Worm (Caenorhabditis elegans): ENCODE results near the gene fip-4.

- TF ChIP-seq aly-1 (tag; optimal IDR thresholded peaks at IDR 0.05) (no peak), ceh-36 (tag; optimal IDR thresholded peaks at IDR 0.05) (no peak)
Observed at ce11 chrV:8602638-8603037, 8.4 kb downstream of the fip-4 start, which contains the start of gene F41E6.15.

All from whole organism, early embryonic.